Worm (Caenorhabditis elegans): ENCODE results near the gene C17C3.3.

Gene C17C3.3

DNA sequence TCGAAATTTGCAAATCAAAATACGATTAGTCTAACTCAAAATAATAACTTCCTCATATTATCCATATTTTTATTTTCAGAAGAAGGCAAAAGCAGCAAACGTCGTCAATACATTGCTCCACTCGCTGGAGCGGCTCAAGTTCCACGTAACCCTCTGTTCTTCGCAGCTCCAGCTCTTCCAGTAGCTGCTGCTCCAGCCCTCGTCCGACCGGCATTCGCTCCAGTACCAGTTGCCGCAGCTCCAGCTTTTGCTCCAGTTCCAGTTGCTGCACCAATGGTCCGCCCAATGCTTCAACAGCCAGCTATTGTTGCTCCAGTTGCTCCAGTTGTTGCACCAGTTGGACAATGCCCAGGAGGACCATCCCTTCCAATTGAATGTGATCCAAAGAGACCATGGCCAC lies 17.2 kb downstream of the C17C3.3 start:
- TF ChIP-seq alr-1 (tag; optimal IDR thresholded peaks at IDR 0.05; ENCODE audit: borderline replicate concordance) = no peak
- TF ChIP-seq lin-15B (tag; optimal IDR thresholded peaks at IDR 0.05) = no peak
- TF ChIP-seq aly-2 (tag; optimal IDR thresholded peaks at IDR 0.05) = no peak
- no peak for TF ChIP-seq grh-1 (GFP tag; IDR thresholded peaks at IDR 0.05)
- TF ChIP-seq rnt-1 (tag; optimal IDR thresholded peaks at IDR 0.05) = no peak
- TF ChIP-seq nhr-20 (tag; optimal IDR thresholded peaks at IDR 0.05) = no peak
- no peak for TF ChIP-seq mab-9 (GFP tag; IDR thresholded peaks at IDR 0.05)
- TF ChIP-seq irx-1 (tag; optimal IDR thresholded peaks at IDR 0.05) = no peak
- no peak for TF ChIP-seq C16A3.4 (tag; optimal IDR thresholded peaks at IDR 0.05)
- TF ChIP-seq lin-13 (GFP tag; optimal IDR thresholded peaks at IDR 0.05) = no peak

- TF ChIP-seq nhr-76 (tag; optimal IDR thresholded peaks at IDR 0.05) (no peak), nhr-84 (tag; optimal IDR thresholded peaks at IDR 0.05) (no peak), nhr-47 (tag; optimal IDR thresholded peaks at IDR 0.05) (no peak), mef-2 (tag; optimal IDR thresholded peaks at IDR 0.05) (no peak), rnt-1 (tag; optimal IDR thresholded peaks at IDR 0.05) (no peak), sup-37 (GFP tag; optimal IDR thresholded peaks at IDR 0.05) (no peak), ama-1 (optimal IDR thresholded peaks at IDR 0.05) (no peak), isw-1 (GFP tag; IDR thresholded peaks at IDR 0.05) (no peak)
Measured at ce11 chrII:5579236-5579635, 17.7 kb downstream of the C17C3.3 start.

DNA sequence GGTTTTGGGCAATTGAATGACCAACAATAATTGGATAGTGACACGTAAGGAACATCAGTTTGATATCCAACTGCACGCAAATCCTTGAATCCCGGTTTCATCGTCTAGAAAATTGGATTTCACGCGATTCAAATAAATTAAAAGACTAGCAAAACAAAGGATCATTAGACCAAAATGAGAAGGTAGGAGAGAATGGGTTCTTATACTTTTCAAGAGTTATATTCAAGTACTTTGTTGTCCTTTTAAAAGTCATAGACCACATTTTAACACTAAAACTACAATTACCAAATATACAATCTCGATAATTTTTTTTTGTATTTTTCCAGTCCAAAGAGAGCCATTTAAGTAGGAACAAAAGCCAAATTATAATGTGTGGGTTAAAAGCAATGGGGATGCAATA lies 20.8 kb downstream of the C17C3.3 start, which contains the start of gene T25E4.2:
T25E4.2 (minus strand) TSS at position 101 of the 400 bp plus-strand sequence.
- TF ChIP-seq mab-9 (GFP tag; IDR thresholded peaks at IDR 0.05) = no peak
- no peak for TF ChIP-seq ceh-8 (GFP tag; optimal IDR thresholded peaks at IDR 0.05)
- no peak for TF ChIP-seq ceh-82 (tag; optimal IDR thresholded peaks at IDR 0.05)
- no peak for TF ChIP-seq nhr-237 (tag; optimal IDR thresholded peaks at IDR 0.05)
- TF ChIP-seq sox-4 (tag; optimal IDR thresholded peaks at IDR 0.05) = no peak
- no peak for TF ChIP-seq elt-2 (tag; optimal IDR thresholded peaks at IDR 0.05)
- TF ChIP-seq nhr-20 (tag; optimal IDR thresholded peaks at IDR 0.05) = no peak
- TF ChIP-seq ztf-11 (tag; optimal IDR thresholded peaks at IDR 0.05) = no peak
- TF ChIP-seq snu-23 (GFP tag; optimal IDR thresholded peaks at IDR 0.05) = no peak
- TF ChIP-seq pqm-1 (tag; optimal IDR thresholded peaks at IDR 0.05) = no peak
- no peak for TF ChIP-seq fkh-10 (GFP tag; optimal IDR thresholded peaks at IDR 0.05)
- no peak for TF ChIP-seq tbx-2 (tag; optimal IDR thresholded peaks at IDR 0.05)
- no peak for TF ChIP-seq unc-86 (tag; optimal IDR thresholded peaks at IDR 0.05)
- no peak for TF ChIP-seq lin-39 (tag; optimal IDR thresholded peaks at IDR 0.05)
- TF ChIP-seq egl-27 (tag; optimal IDR thresholded peaks at IDR 0.05) = no peak
- no peak for TF ChIP-seq ztf-4 (tag; optimal IDR thresholded peaks at IDR 0.05)
- no peak for TF ChIP-seq vab-15 (tag; optimal IDR thresholded peaks at IDR 0.05)
- TF ChIP-seq aha-1 (tag; optimal IDR thresholded peaks at IDR 0.05) = no peak
- TF ChIP-seq C16A3.4 (tag; optimal IDR thresholded peaks at IDR 0.05) = no peak
- no peak for TF ChIP-seq lin-35 (GFP tag; optimal IDR thresholded peaks at IDR 0.05)

ce11 chrII:5585788-5586187 lies 24.3 kb downstream of the C17C3.3 start, which contains the start of gene lys-8:
Gene lys-8 (plus strand): TSS chrII:5586178.
- TF ChIP-seq jun-1 (tag; optimal IDR thresholded peaks at IDR 0.05) = peak; percentile 13
- no peak for TF ChIP-seq mdl-1 (tag; optimal IDR thresholded peaks at IDR 0.05)
- TF ChIP-seq lin-14 (GFP tag; optimal IDR thresholded peaks at IDR 0.05) = peak; percentile 35
- TF ChIP-seq elt-2 (tag; optimal IDR thresholded peaks at IDR 0.05) = peak; percentile 99
- TF ChIP-seq C04F5.9 (tag; optimal IDR thresholded peaks at IDR 0.05) = no peak
- TF ChIP-seq nhr-237 (tag; optimal IDR thresholded peaks at IDR 0.05) = no peak
- no peak for TF ChIP-seq nhr-71 (tag; optimal IDR thresholded peaks at IDR 0.05)
- TF ChIP-seq nhr-84 (tag; optimal IDR thresholded peaks at IDR 0.05) = no peak
- peak; percentile 92 for TF ChIP-seq pqm-1 (tag; optimal IDR thresholded peaks at IDR 0.05)
- peak in 1 of 2 experiments; percentile 25 for TF ChIP-seq lin-35 (GFP tag; optimal IDR thresholded peaks at IDR 0.05)
- no peak for TF ChIP-seq nhr-85 (tag)
- TF ChIP-seq pag-3 (tag; optimal IDR thresholded peaks at IDR 0.05; ENCODE audit: borderline replicate concordance, insufficient read depth) = no peak
- TF ChIP-seq ets-5 (GFP tag; IDR thresholded peaks at IDR 0.05) = no peak
- no peak for TF ChIP-seq ceh-8 (GFP tag; optimal IDR thresholded peaks at IDR 0.05)
- TF ChIP-seq nhr-20 (tag; optimal IDR thresholded peaks at IDR 0.05) = peak; percentile 28
- TF ChIP-seq unc-98 (GFP tag; IDR thresholded peaks at IDR 0.05) = no peak
- TF ChIP-seq ceh-63 (GFP tag; optimal IDR thresholded peaks at IDR 0.05) = no peak
- no peak for TF ChIP-seq nhr-47 (tag; optimal IDR thresholded peaks at IDR 0.05)
- TF ChIP-seq swsn-7 (tag; optimal IDR thresholded peaks at IDR 0.05) = no peak
- no peak for TF ChIP-seq rnt-1 (tag; optimal IDR thresholded peaks at IDR 0.05)
- no peak for TF ChIP-seq vab-15 (tag; optimal IDR thresholded peaks at IDR 0.05)
- peak; percentile 89 for TF ChIP-seq tlp-1 (tag; optimal IDR thresholded peaks at IDR 0.05)
- TF ChIP-seq mab-9 (GFP tag; IDR thresholded peaks at IDR 0.05) = no peak
- no peak for TF ChIP-seq egl-13 (tag; optimal IDR thresholded peaks at IDR 0.05)
